Worm (Caenorhabditis elegans) whole organism, early embryonic: ENCODE data around the gene Y46G5A.47.

Source experiments
- B0310.2 ChIP-seq: sonication (generic microtip); optimal IDR thresholded peaks from 2 replicates; lab custom pipeline; 2016; ENCODE audit warnings: mild to moderate bottlenecking, missing genetic modification characterization, missing compliant biosample characterization
- F13C5.2 ChIP-seq: sonication (generic microtip); optimal IDR thresholded peaks from 2 replicates; lab custom pipeline; 2017; ENCODE audit warnings: mild to moderate bottlenecking, missing genetic modification characterization, inconsistent platforms, missing compliant biosample characterization
- aly-1 ChIP-seq: sonication (generic microtip); optimal IDR thresholded peaks from 2 replicates; lab custom pipeline; 2016; ENCODE audit warnings: missing genetic modification characterization, missing compliant biosample characterization
- ama-1 ChIP-seq: fragments of 150-350 bp; optimal IDR thresholded peaks from 2 replicates; lab custom pipeline; 2014
- ceh-13 ChIP-seq: fragments of 200-800 bp; sonication (Bioruptor generic); optimal IDR thresholded peaks from 2 replicates; lab custom pipeline; 2018; ENCODE audit warnings: mild to moderate bottlenecking, missing genetic modification characterization, missing compliant biosample characterization
- ceh-36 ChIP-seq: sonication (generic microtip); optimal IDR thresholded peaks from 2 replicates; lab custom pipeline; 2016; ENCODE audit warnings: missing genetic modification characterization, inconsistent platforms, missing compliant biosample characterization
- ets-7 ChIP-seq: sonication (generic microtip); optimal IDR thresholded peaks from 2 replicates; lab custom pipeline; 2016; ENCODE audit warnings: missing genotype, missing genetic modification characterization, missing compliant biosample characterization
- flt-1 ChIP-seq: fragments of 200-800 bp; sonication (Bioruptor generic); IDR thresholded peaks from 2 replicates; pipeline ENCODE4 v1.3.6; 2022; ENCODE audit warnings: missing genetic modification characterization, missing compliant biosample characterization
- hmbx-1 ChIP-seq: sonication (generic microtip); optimal IDR thresholded peaks from 2 replicates; lab custom pipeline; 2016; ENCODE audit warnings: mild to moderate bottlenecking, missing genetic modification characterization, missing compliant biosample characterization
- hmg-4 ChIP-seq: fragments of 200-800 bp; sonication (Bioruptor generic); optimal IDR thresholded peaks from 2 replicates; lab custom pipeline; 2018; ENCODE audit warnings: mild to moderate bottlenecking, missing genetic modification characterization, missing compliant biosample characterization
- hnd-1 ChIP-seq: sonication (generic microtip); optimal IDR thresholded peaks from 2 replicates; lab custom pipeline; 2016; ENCODE audit warnings: missing genetic modification characterization, missing compliant biosample characterization
- pes-1 ChIP-seq: fragments of 200-800 bp; sonication (Bioruptor generic); IDR thresholded peaks from 2 replicates; pipeline ENCODE4 v1.3.6; 2022; ENCODE audit warnings: missing genetic modification reagents, missing genetic modification characterization, missing compliant biosample characterization
- scrt-1 ChIP-seq: fragments of 200-800 bp; sonication (Bioruptor generic); IDR thresholded peaks from 2 replicates; pipeline ENCODE4 v1.3.6; 2022; ENCODE audit warnings: missing genetic modification characterization, missing compliant biosample characterization
- sea-1 ChIP-seq: fragments of 200-800 bp; sonication (Bioruptor generic); conservative IDR thresholded peaks from 2 replicates; pipeline ENCODE4 v1.3.6; 2022; ENCODE audit warnings: missing genetic modification characterization, missing compliant biosample characterization
- tbx-11 ChIP-seq: fragments of 200-800 bp; sonication (Bioruptor generic); IDR thresholded peaks from 2 replicates; pipeline ENCODE4 v1.3.6; 2022; ENCODE audit warnings: missing genetic modification characterization, missing compliant biosample characterization
- tbx-37 ChIP-seq: fragments of 200-800 bp; sonication (Bioruptor generic); conservative IDR thresholded peaks from 2 replicates; pipeline ENCODE4 v1.3.6; 2022; ENCODE audit warnings: missing genetic modification reagents, missing genetic modification characterization, missing compliant biosample characterization
- tra-4 ChIP-seq: sonication (generic microtip); optimal IDR thresholded peaks from 2 replicates; lab custom pipeline; 2017; ENCODE audit warnings: missing genetic modification characterization, missing compliant biosample characterization

Gene Y46G5A.47

DNA sequence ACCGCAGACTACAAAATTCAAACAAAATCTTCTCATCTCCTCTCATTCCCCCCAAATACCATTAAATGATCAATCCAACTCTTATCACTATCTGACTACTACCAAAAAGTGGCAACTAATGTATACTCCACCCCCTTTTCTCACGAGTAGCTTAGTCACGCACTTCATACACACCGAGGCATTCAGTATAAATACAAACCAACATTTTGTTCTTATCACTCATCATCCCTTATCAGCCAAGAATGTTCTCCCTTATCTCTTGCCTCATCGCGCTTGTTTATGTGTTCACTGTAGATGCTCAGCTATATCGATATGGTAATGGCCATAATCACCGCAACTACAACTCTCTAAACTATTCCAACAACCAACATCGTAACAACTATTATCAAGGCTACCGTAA is 18.3 kb upstream of the Y46G5A.47 start, which contains the start of gene Y46G5A.36:
Gene Y46G5A.36 (plus strand): TSS at position 243 of the 400 bp plus-strand sequence.
- no peak for TF ChIP-seq ceh-36
- no peak for TF ChIP-seq pes-1 (GFP tag; lab: Robert Waterston, UW)
- no peak for TF ChIP-seq flt-1 (GFP tag; lab: Robert Waterston, UW)
- no peak for TF ChIP-seq scrt-1 (GFP tag; lab: Robert Waterston, UW)
- TF ChIP-seq B0310.2 (tag; lab: Kevin White, UChicago), result no peak
- TF ChIP-seq tra-4, result no peak
- TF ChIP-seq hmg-4, result no peak
- TF ChIP-seq tbx-37, result no peak
- TF ChIP-seq hnd-1, result no peak

ce11 chrII:12819979-12820378 is 14.9 kb upstream of the Y46G5A.47 start:
- no peak for TF ChIP-seq F13C5.2 (tag; lab: Kevin White, UChicago)
- TF ChIP-seq ama-1 (lab: Kevin White, UChicago), result no peak
- no peak for TF ChIP-seq flt-1 (GFP tag; lab: Robert Waterston, UW)
- no peak for TF ChIP-seq B0310.2 (tag; lab: Kevin White, UChicago)
- no peak for TF ChIP-seq scrt-1 (GFP tag; lab: Robert Waterston, UW)
- TF ChIP-seq sea-1 (GFP tag; lab: Robert Waterston, UW), result no peak
- no peak for TF ChIP-seq pes-1 (GFP tag; lab: Robert Waterston, UW)
- TF ChIP-seq aly-1 (tag; lab: Kevin White, UChicago), result no peak

- TF ChIP-seq ets-7 (tag; lab: Kevin White, UChicago), result no peak
- no peak for TF ChIP-seq ceh-36
- TF ChIP-seq sea-1 (GFP tag; lab: Robert Waterston, UW), result no peak
- TF ChIP-seq hnd-1, result no peak
- no peak for TF ChIP-seq scrt-1 (GFP tag; lab: Robert Waterston, UW)
- no peak for TF ChIP-seq tbx-37
- TF ChIP-seq hmg-4, result no peak
- TF ChIP-seq flt-1 (GFP tag; lab: Robert Waterston, UW), result no peak
- no peak for TF ChIP-seq tbx-11
- TF ChIP-seq hmbx-1 (tag; lab: Kevin White, UChicago), result no peak
- no peak for TF ChIP-seq tra-4
These were observed 13.4 kb upstream of the Y46G5A.47 start, which contains the start of gene Y46G5A.22 for ce11 chrII:12818488-12818887. TSS of gene Y46G5A.22 (minus strand) at chrII:12818588.

- TF ChIP-seq flt-1 (GFP tag; lab: Robert Waterston, UW), result no peak
- TF ChIP-seq tbx-37, result no peak
- no peak for TF ChIP-seq hmg-4
- TF ChIP-seq pes-1 (GFP tag; lab: Robert Waterston, UW), result no peak
- no peak for TF ChIP-seq hmbx-1 (tag; lab: Kevin White, UChicago)
- no peak for TF ChIP-seq ets-7 (tag; lab: Kevin White, UChicago)
These were observed 11.5 kb upstream of the Y46G5A.47 start, which contains the start of gene acl-7 for ce11 chrII:12816412-12817146. TSS of gene acl-7 (minus strand) at chrII:12816462.

DNA sequence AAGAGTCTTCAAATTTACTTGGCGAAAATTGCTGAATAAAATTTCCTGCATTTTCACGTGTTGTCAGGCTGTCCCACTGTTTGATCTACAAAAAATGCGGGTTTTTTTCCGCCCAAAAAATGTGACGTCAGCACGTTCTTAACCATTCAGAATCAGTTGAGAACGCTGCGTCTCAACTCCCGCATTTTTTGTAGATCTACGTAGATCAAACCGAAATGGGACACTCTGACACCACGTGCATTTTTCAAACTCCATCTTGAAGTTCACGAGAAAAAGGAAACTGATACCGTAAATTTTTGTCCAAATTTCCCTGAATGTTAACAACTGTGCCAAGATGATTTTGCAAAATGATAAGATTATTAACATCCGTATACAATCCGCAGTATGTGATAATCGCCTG is 8.1 kb upstream of the Y46G5A.47 start:
- TF ChIP-seq pes-1 (GFP tag; lab: Robert Waterston, UW) (no peak), tra-4 (no peak), hmg-4 (no peak), ets-7 (tag; lab: Kevin White, UChicago) (no peak), scrt-1 (GFP tag; lab: Robert Waterston, UW) (no peak), aly-1 (tag; lab: Kevin White, UChicago) (no peak), ceh-13 (GFP tag; lab: Kevin White, UChicago) (no peak), hnd-1 (no peak), ama-1 (lab: Kevin White, UChicago) (no peak), tbx-37 (no peak)

- TF ChIP-seq ceh-13 (GFP tag; lab: Kevin White, UChicago) (no peak), F13C5.2 (tag; lab: Kevin White, UChicago) (no peak), hmg-4 (no peak), aly-1 (tag; lab: Kevin White, UChicago) (no peak), B0310.2 (tag; lab: Kevin White, UChicago) (no peak), pes-1 (GFP tag; lab: Robert Waterston, UW) (no peak), sea-1 (GFP tag; lab: Robert Waterston, UW) (no peak), hmbx-1 (tag; lab: Kevin White, UChicago) (no peak)
These were observed 5.6 kb upstream of the Y46G5A.47 start, which contains the start of gene Y46G5A.20 for ce11 chrII:12810709-12811108. TSS of gene Y46G5A.20 (plus strand) at chrII:12811009.

DNA sequence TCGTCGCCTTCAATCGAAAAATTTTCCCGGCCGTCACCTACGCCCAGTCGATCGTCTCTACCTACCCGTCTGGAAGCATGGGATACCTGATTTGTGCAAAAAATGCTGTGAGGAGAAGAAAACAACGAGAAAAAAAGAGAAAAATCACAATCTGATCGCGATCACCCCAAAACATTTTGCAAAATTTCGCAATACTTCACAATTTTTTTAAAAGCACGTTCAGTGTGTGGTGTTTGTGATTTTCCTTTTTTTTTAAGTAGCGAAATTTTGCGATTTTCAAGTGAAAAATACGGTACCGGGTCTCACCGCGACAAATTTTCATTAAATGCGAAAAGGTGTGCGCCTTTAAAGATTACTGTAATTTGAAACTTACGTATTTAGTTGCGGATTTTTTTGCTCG is 4.6 kb upstream of the Y46G5A.47 start:
- TF ChIP-seq tbx-11, result no peak
- TF ChIP-seq tra-4, result no peak
- no peak for TF ChIP-seq ceh-36
- TF ChIP-seq scrt-1 (GFP tag; lab: Robert Waterston, UW), result no peak
- TF ChIP-seq hnd-1, result no peak
- no peak for TF ChIP-seq ceh-13 (GFP tag; lab: Kevin White, UChicago)
- no peak for TF ChIP-seq aly-1 (tag; lab: Kevin White, UChicago)
- no peak for TF ChIP-seq B0310.2 (tag; lab: Kevin White, UChicago)
- TF ChIP-seq sea-1 (GFP tag; lab: Robert Waterston, UW), result no peak
- no peak for TF ChIP-seq flt-1 (GFP tag; lab: Robert Waterston, UW)
- no peak for TF ChIP-seq ets-7 (tag; lab: Kevin White, UChicago)
- TF ChIP-seq hmg-4, result no peak
- TF ChIP-seq pes-1 (GFP tag; lab: Robert Waterston, UW), result no peak

ce11 chrII:12808746-12809145 is 3.6 kb upstream of the Y46G5A.47 start:
- TF ChIP-seq tra-4 (no peak), hmbx-1 (tag; lab: Kevin White, UChicago) (no peak), hmg-4 (no peak), hnd-1 (no peak), B0310.2 (tag; lab: Kevin White, UChicago) (no peak), tbx-37 (no peak), scrt-1 (GFP tag; lab: Robert Waterston, UW) (no peak), pes-1 (GFP tag; lab: Robert Waterston, UW) (no peak), ama-1 (lab: Kevin White, UChicago) (no peak), tbx-11 (no peak), flt-1 (GFP tag; lab: Robert Waterston, UW) (no peak), ceh-36 (no peak), aly-1 (tag; lab: Kevin White, UChicago) (no peak), sea-1 (GFP tag; lab: Robert Waterston, UW) (no peak), F13C5.2 (tag; lab: Kevin White, UChicago) (no peak), ets-7 (tag; lab: Kevin White, UChicago) (no peak), ceh-13 (GFP tag; lab: Kevin White, UChicago) (no peak)
